Fruit fly (Drosophila melanogaster): ENCODE measurements around the gene CG9706.

DNA sequence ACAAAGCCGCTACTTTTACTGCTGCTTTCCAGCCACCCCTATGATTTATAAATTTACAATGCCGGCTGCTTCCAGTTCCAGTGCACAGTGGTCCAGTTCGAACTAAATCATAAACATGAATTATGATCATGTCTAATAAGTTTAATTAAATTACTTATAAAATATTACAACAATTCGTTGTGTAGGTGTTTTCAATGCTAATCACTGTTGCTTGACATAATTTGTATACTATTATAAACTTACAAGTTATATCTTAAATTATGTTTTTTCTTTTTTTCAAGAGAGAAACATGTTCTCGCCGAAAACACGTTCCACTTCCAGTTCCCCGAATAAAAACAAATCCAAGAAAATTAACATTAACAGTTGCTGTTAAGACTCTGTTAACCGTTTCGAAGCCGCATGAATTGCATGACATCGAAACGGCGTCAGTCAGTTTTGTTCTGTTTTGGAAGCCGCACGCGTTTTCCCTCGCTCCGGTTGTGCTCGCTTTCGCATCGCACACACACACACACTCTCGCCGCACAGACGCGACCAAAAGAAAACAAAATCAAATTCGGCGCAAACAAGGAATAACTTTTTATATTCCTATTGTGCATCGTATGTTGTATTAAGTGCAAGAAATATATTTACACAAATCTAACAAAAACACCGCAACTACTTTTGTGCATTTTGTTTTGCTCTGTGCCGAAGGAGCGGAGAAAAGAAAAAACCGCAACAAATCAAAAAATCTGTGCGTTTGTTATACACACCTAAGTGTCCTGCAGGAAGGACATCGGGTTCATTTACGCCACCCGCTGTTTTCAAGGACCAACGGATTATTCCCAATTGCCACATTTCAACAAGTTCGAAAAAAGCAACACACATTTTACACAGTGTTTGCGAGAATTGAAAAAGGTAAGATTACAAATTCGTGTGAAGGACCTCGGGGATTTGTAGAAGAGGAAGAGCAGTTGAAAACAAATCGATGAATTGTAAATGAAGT is 16.9 kb upstream of the CG9706 start, which contains the start of gene Nrt:
- no peak for TF ChIP-seq psq (optimal IDR thresholded peaks at IDR 0.05)
- no peak for TF ChIP-seq Myc (optimal IDR thresholded peaks at IDR 0.05)
- no peak for TF ChIP-seq insv (optimal IDR thresholded peaks at IDR 0.05)
- no peak for TF ChIP-seq h (optimal IDR thresholded peaks at IDR 0.05)

Measured in Kc167 (cell line).